Worm (Caenorhabditis elegans) whole organism, young adult: ENCODE measurements around the gene scc-1.
A peak's percentile ranks its signal among the peaks of the same experiment; 100 is the strongest.

Experiments used
- B0035.1 ChIP-seq: sonication (generic microtip); optimal IDR thresholded peaks from 2 replicates; lab custom pipeline; 2016; ENCODE audit warnings: missing genetic modification characterization, mild to moderate bottlenecking, missing compliant biosample characterization, missing genotype, missing genetic modification reagents
- F10E7.11 ChIP-seq: sonication (generic microtip); optimal IDR thresholded peaks from 2 replicates; lab custom pipeline; 2017; ENCODE audit warnings: mild to moderate bottlenecking, missing genetic modification characterization, moderate library complexity, missing compliant biosample characterization
- F23B12.7 ChIP-seq: sonication (generic microtip); optimal IDR thresholded peaks from 2 replicates; lab custom pipeline; 2017; ENCODE audit warnings: missing genetic modification characterization, mild to moderate bottlenecking, missing compliant biosample characterization, antibody characterized with exemption, moderate library complexity; ENCODE audit not compliant: insufficient read depth
- F33H1.4 ChIP-seq: fragments of 200-800 bp; sonication (Bioruptor generic); IDR thresholded peaks from 2 replicates; pipeline ENCODE4 v1.3.6; 2022; ENCODE audit warnings: missing genetic modification reagents, missing genetic modification characterization, missing compliant biosample characterization
- F49E8.2 ChIP-seq: sonication (generic microtip); optimal IDR thresholded peaks from 3 replicates; lab custom pipeline; 2017; ENCODE audit warnings: missing genetic modification characterization, mild to moderate bottlenecking, missing compliant biosample characterization, antibody characterized with exemption, moderate library complexity; ENCODE audit not compliant: insufficient read depth
- F57C9.4 ChIP-seq: sonication (generic microtip); optimal IDR thresholded peaks from 2 replicates; lab custom pipeline; 2017; ENCODE audit warnings: mild to moderate bottlenecking, missing genetic modification characterization, missing compliant biosample characterization
- K11D2.4 ChIP-seq: fragments of 200-800 bp; sonication (Bioruptor generic); IDR thresholded peaks from 2 replicates; pipeline ENCODE4 v1.3.6; 2022; ENCODE audit warnings: missing genetic modification reagents, missing genetic modification characterization, missing compliant biosample characterization
- K12H6.12 ChIP-seq: fragments of 200-800 bp; sonication (Bioruptor generic); optimal IDR thresholded peaks from 2 replicates; lab custom pipeline; 2018; ENCODE audit warnings: mild to moderate bottlenecking, missing genetic modification characterization, missing compliant biosample characterization
- Y56A3A.18 ChIP-seq: fragments of 200-800 bp; sonication (Bioruptor generic); IDR thresholded peaks from 2 replicates; pipeline ENCODE4 v1.3.6; 2022; ENCODE audit warnings: missing genetic modification reagents, missing genetic modification characterization, missing compliant biosample characterization
- atf-7 ChIP-seq: sonication (generic microtip); optimal IDR thresholded peaks from 2 replicates; lab custom pipeline; 2017; ENCODE audit warnings: mild to moderate bottlenecking, missing genetic modification characterization, missing compliant biosample characterization
- ccch-3 ChIP-seq: fragments of 200-800 bp; sonication (Bioruptor generic); optimal IDR thresholded peaks from 2 replicates; lab custom pipeline; 2018; ENCODE audit warnings: mild to moderate bottlenecking, missing genetic modification characterization, missing compliant biosample characterization
- cebp-1 ChIP-seq, 2 experiments: fragments of 200-800 bp in 1 of 2; sonication (Bioruptor generic) in 1 of 2; sonication (generic microtip) in 1 of 2; IDR thresholded peaks in 1 of 2; optimal IDR thresholded peaks in 1 of 2; 2 replicates each; pipeline versions ENCODE4 v1.3.6 to Lab custom; 2017 to 2022; ENCODE audit warnings: missing compliant biosample characterization in 2 of 2, missing genetic modification characterization in 2 of 2, mild to moderate bottlenecking in 1 of 2, missing genetic modification reagents in 1 of 2, moderate library complexity in 1 of 2
- cebp-2 ChIP-seq: fragments of 200-800 bp; sonication (Bioruptor generic); IDR thresholded peaks from 2 replicates; pipeline ENCODE4 v1.3.6; 2022; ENCODE audit warnings: missing genetic modification characterization, missing compliant biosample characterization
- ceh-100 ChIP-seq: fragments of 200-800 bp; sonication (Bioruptor generic); IDR thresholded peaks from 2 replicates; pipeline ENCODE4 v1.3.6; 2022; ENCODE audit warnings: missing genetic modification reagents, missing genetic modification characterization, missing compliant biosample characterization
- ceh-91 ChIP-seq: fragments of 200-800 bp; sonication (Bioruptor generic); IDR thresholded peaks from 2 replicates; pipeline ENCODE4 v1.3.6; 2022; ENCODE audit warnings: missing genetic modification reagents, missing genetic modification characterization, missing compliant biosample characterization
- chd-7 ChIP-seq: sonication (generic microtip); optimal IDR thresholded peaks from 2 replicates; lab custom pipeline; 2016; ENCODE audit warnings: mild to moderate bottlenecking, missing genetic modification characterization, moderate library complexity, missing compliant biosample characterization
- die-1 ChIP-seq: sonication (generic microtip); optimal IDR thresholded peaks from 2 replicates; lab custom pipeline; 2016; ENCODE audit warnings: missing genotype, mild to moderate bottlenecking, missing genetic modification characterization, missing compliant biosample characterization
- dpff-1 ChIP-seq: sonication (generic microtip); optimal IDR thresholded peaks from 2 replicates; lab custom pipeline; 2017; ENCODE audit warnings: mild to moderate bottlenecking, missing genetic modification characterization, missing compliant biosample characterization
- dpl-1 ChIP-seq: fragments of 150-350 bp; optimal IDR thresholded peaks from 2 replicates; lab custom pipeline; 2014; ENCODE audit warnings: missing biosample characterization, missing genetic modification reagents, missing genetic modification characterization
- egrh-3 ChIP-seq: fragments of 200-800 bp; sonication (Bioruptor generic); IDR thresholded peaks from 2 replicates; pipeline ENCODE4 v1.3.6; 2022; ENCODE audit warnings: missing genetic modification reagents, missing genetic modification characterization, missing compliant biosample characterization
- ekl-4 ChIP-seq: fragments of 200-800 bp; sonication (Bioruptor generic); IDR thresholded peaks from 2 replicates; pipeline ENCODE4 v1.3.6; 2022; ENCODE audit warnings: missing genetic modification reagents, missing genetic modification characterization, missing compliant biosample characterization
- him-1 ChIP-seq: sonication (generic microtip); optimal IDR thresholded peaks from 2 replicates; lab custom pipeline; 2016; ENCODE audit warnings: missing genotype, missing genetic modification reagents, missing genetic modification characterization, missing compliant biosample characterization
- hsf-1 ChIP-seq: fragments of 200-800 bp; sonication (Bioruptor generic); IDR thresholded peaks from 2 replicates; pipeline ENCODE4 v1.3.6; 2022; ENCODE audit warnings: missing genetic modification reagents, missing genetic modification characterization, missing compliant biosample characterization
- let-526 ChIP-seq: fragments of 200-800 bp; sonication (Bioruptor generic); IDR thresholded peaks from 2 replicates; pipeline ENCODE4 v1.3.6; 2022; ENCODE audit warnings: missing genetic modification reagents, missing genetic modification characterization, missing compliant biosample characterization
- lin-40 ChIP-seq: sonication (generic microtip); optimal IDR thresholded peaks from 2 replicates; lab custom pipeline; 2016; ENCODE audit warnings: missing genetic modification characterization, mild to moderate bottlenecking, missing compliant biosample characterization, missing genotype, missing genetic modification reagents
- lsy-27 ChIP-seq: sonication (generic microtip); optimal IDR thresholded peaks from 2 replicates; lab custom pipeline; 2017; ENCODE audit warnings: missing genetic modification characterization, mild to moderate bottlenecking, missing compliant biosample characterization, antibody characterized with exemption, missing genotype, borderline replicate concordance; ENCODE audit not compliant: insufficient read depth
- mel-28 ChIP-seq: sonication (generic microtip); optimal IDR thresholded peaks from 2 replicates; lab custom pipeline; 2016; ENCODE audit warnings: borderline replicate concordance, mild to moderate bottlenecking, missing genetic modification characterization, missing compliant biosample characterization
- nhr-179 ChIP-seq: sonication (generic microtip); optimal IDR thresholded peaks from 2 replicates; lab custom pipeline; 2016; ENCODE audit warnings: mild to moderate bottlenecking, missing genetic modification characterization, missing compliant biosample characterization
- nhr-27 ChIP-seq: fragments of 200-800 bp; sonication (Bioruptor generic); optimal IDR thresholded peaks from 2 replicates; lab custom pipeline; 2018; ENCODE audit warnings: mild to moderate bottlenecking, missing genetic modification characterization, moderate library complexity, missing compliant biosample characterization
- nhr-90 ChIP-seq: sonication (generic microtip); optimal IDR thresholded peaks from 2 replicates; lab custom pipeline; 2016; ENCODE audit warnings: missing genotype, mild to moderate bottlenecking, missing genetic modification characterization, missing compliant biosample characterization
- rec-8 ChIP-seq, 2 experiments: sonication (generic microtip); optimal IDR thresholded peaks; 2 replicates each; lab custom pipeline; 2016; ENCODE audit warnings: mild to moderate bottlenecking in 2 of 2, missing genetic modification characterization in 2 of 2, missing genetic modification reagents in 2 of 2, missing genotype in 2 of 2, missing biosample characterization in 1 of 2, missing compliant biosample characterization in 1 of 2, moderate library complexity in 1 of 2
- snpc-1.3 ChIP-seq: sonication (generic microtip); optimal IDR thresholded peaks from 2 replicates; lab custom pipeline; 2017; ENCODE audit warnings: missing genetic modification characterization, mild to moderate bottlenecking, missing compliant biosample characterization, antibody characterized with exemption, moderate library complexity, missing genotype, missing genetic modification reagents; ENCODE audit not compliant: insufficient read depth
- somi-1 ChIP-seq: fragments of 200-800 bp; sonication (Bioruptor generic); optimal IDR thresholded peaks from 2 replicates; lab custom pipeline; 2018; ENCODE audit warnings: mild to moderate bottlenecking, missing genetic modification characterization, missing compliant biosample characterization
- tlf-1 ChIP-seq: fragments of 200-800 bp; sonication (Bioruptor generic); optimal IDR thresholded peaks from 2 replicates; lab custom pipeline; 2018; ENCODE audit warnings: mild to moderate bottlenecking, missing genetic modification characterization, missing compliant biosample characterization
- zim-3 ChIP-seq: sonication (generic microtip); optimal IDR thresholded peaks from 2 replicates; lab custom pipeline; 2017; ENCODE audit warnings: mild to moderate bottlenecking, missing genetic modification characterization, moderate library complexity, missing compliant biosample characterization
- ztf-18 ChIP-seq: sonication (generic microtip); optimal IDR thresholded peaks from 2 replicates; lab custom pipeline; 2016; ENCODE audit warnings: missing genotype, mild to moderate bottlenecking, missing genetic modification characterization, missing compliant biosample characterization
- ztf-26 ChIP-seq: sonication (generic microtip); optimal IDR thresholded peaks from 2 replicates; lab custom pipeline; 2017; ENCODE audit warnings: missing genetic modification characterization, missing compliant biosample characterization

The scc-1 gene

ce11 chrII:4745281-4745680 is 46.8 kb downstream of the scc-1 start (continued):
- no peak for TF ChIP-seq F49E8.2 (tag; lab: Kevin White, UChicago)
- TF ChIP-seq tlf-1 (GFP tag; lab: Kevin White, UChicago): no peak
- TF ChIP-seq zim-3 (tag; lab: Kevin White, UChicago): no peak
- no peak for TF ChIP-seq snpc-1.3 (tag; lab: Kevin White, UChicago)
- TF ChIP-seq egrh-3 (GFP tag; lab: Robert Waterston, UW): no peak
- TF ChIP-seq lsy-27 (tag; lab: Kevin White, UChicago): no peak
- no peak for TF ChIP-seq nhr-90 (tag; lab: Kevin White, UChicago)
- TF ChIP-seq ekl-4: no peak
- no peak for TF ChIP-seq somi-1 (GFP tag; lab: Kevin White, UChicago)
- no peak for TF ChIP-seq dpl-1 (GFP tag; lab: Kevin White, UChicago)
- no peak for TF ChIP-seq F33H1.4 (GFP tag; lab: Robert Waterston, UW)
- no peak for TF ChIP-seq cebp-1 (GFP tag; IDR thresholded peaks at IDR 0.05; lab: Robert Waterston, UW)
- TF ChIP-seq cebp-1 (tag; optimal IDR thresholded peaks at IDR 0.05; lab: Kevin White, UChicago): peak; percentile 31
- TF ChIP-seq dpff-1 (tag; lab: Kevin White, UChicago): no peak
- no peak for TF ChIP-seq cebp-2

- TF ChIP-seq nhr-179 (tag; lab: Kevin White, UChicago) (no peak), F57C9.4 (tag; lab: Kevin White, UChicago) (no peak), atf-7 (tag; lab: Kevin White, UChicago) (no peak), B0035.1 (tag; lab: Kevin White, UChicago) (no peak), mel-28 (tag; lab: Kevin White, UChicago) (no peak), ceh-100 (GFP tag; lab: Robert Waterston, UW) (no peak), chd-7 (tag; lab: Kevin White, UChicago) (no peak), ccch-3 (no peak)
- TF ChIP-seq, all 124 proteins: peak for 0
These were observed 48.5 kb downstream of the scc-1 start for ce11 chrII:4747063-4747462.

- TF ChIP-seq nhr-90 (tag; lab: Kevin White, UChicago) (no peak), Y56A3A.18 (GFP tag; lab: Robert Waterston, UW) (no peak), F23B12.7 (no peak)
These were observed 49.2 kb downstream of the scc-1 start for ce11 chrII:4747697-4748096.

ce11 chrII:4748374-4748773 is 49.9 kb downstream of the scc-1 start:
- no peak for TF ChIP-seq nhr-27 (tag; lab: Kevin White, UChicago)
- TF ChIP-seq ztf-18 (tag; lab: Kevin White, UChicago): no peak
- no peak for TF ChIP-seq him-1 (tag; lab: Kevin White, UChicago)
- no peak for TF ChIP-seq K11D2.4 (GFP tag; lab: Robert Waterston, UW)
- TF ChIP-seq ceh-91 (GFP tag; lab: Robert Waterston, UW): no peak
- peak; percentile 55 for TF ChIP-seq ztf-26 (tag; lab: Kevin White, UChicago)
- peak; percentile 22 for TF ChIP-seq lin-40
- no peak for TF ChIP-seq die-1 (tag; lab: Kevin White, UChicago)
- TF ChIP-seq somi-1 (GFP tag; lab: Kevin White, UChicago): peak; percentile 35
- no peak for TF ChIP-seq rec-8 (tag; optimal IDR thresholded peaks at IDR 0.05; lab: Kevin White, UChicago)
- no peak for TF ChIP-seq F10E7.11 (tag; lab: Kevin White, UChicago)
- no peak for TF ChIP-seq F57C9.4 (tag; lab: Kevin White, UChicago)
- no peak for TF ChIP-seq let-526
- peak; percentile 77 for TF ChIP-seq hsf-1 (GFP tag; lab: Robert Waterston, UW)
- TF ChIP-seq K12H6.12 (tag; lab: Kevin White, UChicago): no peak
- TF ChIP-seq, all 124 proteins: peak for 4
